Worm (Caenorhabditis elegans): ENCODE measurements around the gene F53F4.16.

DNA sequence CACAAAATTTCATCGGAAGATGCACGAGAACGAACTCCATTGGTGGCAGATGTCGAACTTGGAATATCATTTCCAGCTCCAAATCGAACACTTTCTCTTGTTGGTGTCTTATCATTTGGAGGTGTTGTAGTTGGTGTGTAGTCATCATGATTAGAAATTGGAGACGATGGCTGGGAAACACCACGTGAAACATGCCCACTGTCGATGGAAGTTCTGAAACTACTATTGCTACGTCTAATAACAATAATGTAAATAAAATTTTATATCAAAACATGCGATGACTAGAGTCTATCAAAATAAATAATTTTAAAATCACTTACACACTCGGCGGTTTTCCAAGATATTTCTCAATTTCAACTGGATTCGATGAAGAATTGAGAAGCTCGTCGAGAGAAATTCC is 30.7 kb upstream of the F53F4.16 start:
- no peak for TF ChIP-seq hlh-26 (GFP tag; conservative IDR thresholded peaks at IDR 0.05)
- TF ChIP-seq ccch-3 (GFP tag; optimal IDR thresholded peaks at IDR 0.05), result no peak
- TF ChIP-seq egl-44 (GFP tag; IDR thresholded peaks at IDR 0.05), result no peak
- no peak for TF ChIP-seq nhr-90 (tag; optimal IDR thresholded peaks at IDR 0.05)
- TF ChIP-seq ztf-3 (GFP tag; optimal IDR thresholded peaks at IDR 0.05), result no peak

All from whole organism, young adult.